Fruit fly (Drosophila melanogaster): ENCODE data around the gene brk.

The brk gene

DNA sequence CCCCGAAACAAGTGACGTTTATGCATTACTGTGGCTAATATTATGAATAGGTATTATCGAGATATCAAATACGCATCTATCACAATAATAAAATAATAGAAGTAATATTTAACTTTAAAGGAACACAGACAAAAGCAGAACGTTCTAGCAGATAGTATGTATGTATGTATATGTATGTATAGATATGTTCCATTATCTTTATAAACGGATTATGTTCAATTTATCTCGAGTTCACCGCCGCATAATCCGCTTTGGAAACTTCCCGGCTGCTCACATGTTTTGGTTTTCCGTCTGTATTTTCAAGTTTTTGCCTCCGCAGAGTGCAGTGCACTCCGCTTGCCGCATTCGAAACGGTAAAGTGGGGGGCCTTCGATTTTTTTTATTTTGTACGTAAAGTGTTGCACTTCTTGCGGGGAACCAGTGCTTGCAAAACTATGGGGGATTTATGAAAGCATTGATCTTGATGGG, 27.8 kb downstream of the brk start (continued):
- no peak for TF ChIP-seq CG12942 (GFP tag; optimal IDR thresholded peaks at IDR 0.05)
- TF ChIP-seq bigmax (GFP tag; optimal IDR thresholded peaks at IDR 0.05) = no peak
- TF ChIP-seq psq (GFP tag; optimal IDR thresholded peaks at IDR 0.05) = no peak
- TF ChIP-seq CG1792 (GFP tag; optimal IDR thresholded peaks at IDR 0.05) = no peak
- no peak for TF ChIP-seq wor (GFP tag; IDR thresholded peaks at IDR 0.05)
- TF ChIP-seq ftz-f1 (GFP tag; optimal IDR thresholded peaks at IDR 0.05) = no peak
- TF ChIP-seq CG4404 (GFP tag; IDR thresholded peaks at IDR 0.05) = no peak
- TF ChIP-seq row (GFP tag; IDR thresholded peaks at IDR 0.05) = peak; percentile 70
- TF ChIP-seq Fer2 (tag; optimal IDR thresholded peaks at IDR 0.05) = no peak
- TF ChIP-seq h (optimal IDR thresholded peaks at IDR 0.05) = no peak
- no peak for TF ChIP-seq unc-4 (GFP tag; IDR thresholded peaks at IDR 0.05; ENCODE audit: partially characterized antibody)
- TF ChIP-seq CHES-1-like (GFP tag; optimal IDR thresholded peaks at IDR 0.05) = no peak
- TF ChIP-seq CG31441 (GFP tag; IDR thresholded peaks at IDR 0.05) = no peak; the same call in 1 of the 2 replicates
- TF ChIP-seq CG4424 (GFP tag; optimal IDR thresholded peaks at IDR 0.05) = peak; percentile 4
- peak; percentile 27 for TF ChIP-seq nerfin-1 (tag; optimal IDR thresholded peaks at IDR 0.05)
- TF ChIP-seq ind (GFP tag; optimal IDR thresholded peaks at IDR 0.05) = no peak
- TF ChIP-seq hkb (optimal IDR thresholded peaks at IDR 0.05) = no peak
- no peak for TF ChIP-seq hkb (GFP tag; IDR thresholded peaks at IDR 0.05)
- no peak for TF ChIP-seq CG10321 (GFP tag; IDR thresholded peaks at IDR 0.05)
- no peak for TF ChIP-seq Nf-YC (tag; optimal IDR thresholded peaks at IDR 0.05)
- no peak for TF ChIP-seq Dp (GFP tag; optimal IDR thresholded peaks at IDR 0.05)
- no peak for TF ChIP-seq toy (GFP tag; IDR thresholded peaks at IDR 0.05)
- no peak for TF ChIP-seq CG7987 (GFP tag; optimal IDR thresholded peaks at IDR 0.05)
- TF ChIP-seq CG15696 (tag; optimal IDR thresholded peaks at IDR 0.05) = peak; percentile 10
- no peak for TF ChIP-seq CG2875 (GFP tag; optimal IDR thresholded peaks at IDR 0.05)
- no peak for TF ChIP-seq gro (GFP tag; optimal IDR thresholded peaks at IDR 0.05)
- no peak for TF ChIP-seq CG1233 (GFP tag; optimal IDR thresholded peaks at IDR 0.05)
- TF ChIP-seq CG8281 (tag; optimal IDR thresholded peaks at IDR 0.05) = peak; percentile 12
- TF ChIP-seq vvl (GFP tag; IDR thresholded peaks at IDR 0.05) = no peak
- TF ChIP-seq jumu (GFP tag; optimal IDR thresholded peaks at IDR 0.05) = no peak
- no peak for TF ChIP-seq dan (GFP tag; IDR thresholded peaks at IDR 0.05)
- TF ChIP-seq Usf (GFP tag; optimal IDR thresholded peaks at IDR 0.05) = no peak
- no peak for TF ChIP-seq CG13775 (GFP tag; optimal IDR thresholded peaks at IDR 0.05)
- TF ChIP-seq Sox102F (GFP tag; optimal IDR thresholded peaks at IDR 0.05) = peak; percentile 47
- TF ChIP-seq jing (GFP tag; optimal IDR thresholded peaks at IDR 0.05) = no peak
- no peak for TF ChIP-seq CG30020 (tag; optimal IDR thresholded peaks at IDR 0.05)
- no peak for TF ChIP-seq pfk (GFP tag; optimal IDR thresholded peaks at IDR 0.05)
- no peak for TF ChIP-seq sr (GFP tag; IDR thresholded peaks at IDR 0.05)
- TF ChIP-seq CG9817 (tag; optimal IDR thresholded peaks at IDR 0.05) = no peak
- TF ChIP-seq slp2 (GFP tag; optimal IDR thresholded peaks at IDR 0.05) = no peak
- TF ChIP-seq CG34376 (GFP tag; optimal IDR thresholded peaks at IDR 0.05) = no peak
- TF ChIP-seq CG43689 (GFP tag; IDR thresholded peaks at IDR 0.05) = no peak
- TF ChIP-seq CG11085 (GFP tag; IDR thresholded peaks at IDR 0.05) = no peak
- TF ChIP-seq ATbp (GFP tag; optimal IDR thresholded peaks at IDR 0.05) = no peak
- no peak for TF ChIP-seq CG1647 (GFP tag; optimal IDR thresholded peaks at IDR 0.05)
- no peak for TF ChIP-seq pan (optimal IDR thresholded peaks at IDR 0.05)
- no peak for TF ChIP-seq pan (GFP tag; optimal IDR thresholded peaks at IDR 0.05 in 1 of 2, IDR thresholded peaks at IDR 0.05 in 1 of 2)
- TF ChIP-seq chinmo (GFP tag; IDR thresholded peaks at IDR 0.05; ENCODE audit: partially characterized antibody) = no peak
- TF ChIP-seq cato (GFP tag; optimal IDR thresholded peaks at IDR 0.05; ENCODE audit: borderline replicate concordance) = no peak
- TF ChIP-seq GATAe (GFP tag; conservative IDR thresholded peaks at IDR 0.05) = no peak
- 0 out of 3 replicates have a peak, but pooled peaks have one; percentile 11 for TF ChIP-seq so (GFP tag; IDR thresholded peaks at IDR 0.05)
- no peak for TF ChIP-seq sc (optimal IDR thresholded peaks at IDR 0.05)
- TF ChIP-seq sc (GFP tag; optimal IDR thresholded peaks at IDR 0.05) = no peak
